Worm (Caenorhabditis elegans): ENCODE data around the gene F57E7.2.

DNA sequence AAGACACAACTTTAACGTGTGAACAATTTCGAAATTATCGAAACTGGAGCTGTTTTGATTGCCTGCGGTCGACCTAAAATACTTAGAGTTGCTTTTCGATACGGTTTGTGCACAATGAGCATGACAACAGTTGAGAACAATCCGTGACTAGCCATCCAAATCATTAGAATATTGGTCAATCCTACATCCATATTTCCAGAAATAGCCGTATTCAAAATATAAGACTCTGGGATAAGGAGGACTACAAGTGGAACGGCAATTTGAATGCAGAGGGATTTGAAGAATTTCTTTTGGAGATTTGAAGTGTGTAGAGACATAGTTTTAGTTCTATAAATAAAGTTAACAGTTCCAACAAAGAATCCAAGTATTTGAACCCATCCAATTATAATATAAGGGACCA lies 23.6 kb downstream of the F57E7.2 start:
- TF ChIP-seq tbx-37 (GFP tag; conservative IDR thresholded peaks at IDR 0.05) (no peak), hmbx-1 (tag; optimal IDR thresholded peaks at IDR 0.05) (no peak), ceh-36 (tag; optimal IDR thresholded peaks at IDR 0.05) (no peak), ets-7 (tag; optimal IDR thresholded peaks at IDR 0.05) (no peak), tra-4 (tag; optimal IDR thresholded peaks at IDR 0.05) (no peak), ama-1 (optimal IDR thresholded peaks at IDR 0.05) (no peak), aly-1 (tag; optimal IDR thresholded peaks at IDR 0.05) (no peak), flt-1 (GFP tag; IDR thresholded peaks at IDR 0.05) (no peak), pes-1 (GFP tag; IDR thresholded peaks at IDR 0.05) (no peak)

All from whole organism, early embryonic.